Worm (Caenorhabditis elegans): ENCODE measurements around the gene ltah-1.1.

Gene ltah-1.1

DNA sequence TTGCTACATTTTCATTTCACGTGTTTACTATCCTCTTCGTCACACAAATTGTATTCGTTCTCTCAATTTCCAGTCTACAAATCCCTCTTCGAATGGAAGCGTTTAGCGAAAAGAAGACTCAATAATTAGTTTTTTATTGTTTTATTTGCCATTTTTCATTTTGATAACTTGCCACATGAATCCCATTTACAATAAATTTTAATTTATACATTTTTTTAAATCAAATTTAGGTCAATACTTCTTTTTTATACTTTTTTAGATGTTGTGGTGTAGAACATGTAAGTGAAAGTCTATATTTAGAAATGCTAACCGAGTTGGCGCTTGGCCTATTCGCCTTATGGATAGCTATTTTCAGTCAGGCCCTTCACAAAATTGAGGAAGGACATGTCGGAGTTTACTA is 8.2 kb downstream of the ltah-1.1 start, which contains the start of gene erl-1:
TSS of gene erl-1 (plus strand) at position 301 of the 400 bp plus-strand sequence.
- no peak for TF ChIP-seq F55B11.4 (tag; optimal IDR thresholded peaks at IDR 0.05; ENCODE audit: borderline replicate concordance, insufficient read depth)
- TF ChIP-seq attf-6 (GFP tag; IDR thresholded peaks at IDR 0.05) = no peak
- TF ChIP-seq F57C9.4 (tag; optimal IDR thresholded peaks at IDR 0.05) = no peak
- TF ChIP-seq F10E7.11 (tag; optimal IDR thresholded peaks at IDR 0.05) = no peak
- TF ChIP-seq rcor-1 (GFP tag; IDR thresholded peaks at IDR 0.05) = no peak
- no peak for TF ChIP-seq rpc-1 (optimal IDR thresholded peaks at IDR 0.05)
- TF ChIP-seq rpc-1 (tag; optimal IDR thresholded peaks at IDR 0.05) = no peak
- TF ChIP-seq repo-1 (tag; optimal IDR thresholded peaks at IDR 0.05) = no peak
- TF ChIP-seq B0336.3 (GFP tag; IDR thresholded peaks at IDR 0.05) = no peak
- no peak for TF ChIP-seq die-1 (tag; optimal IDR thresholded peaks at IDR 0.05)
- no peak for TF ChIP-seq somi-1 (GFP tag; optimal IDR thresholded peaks at IDR 0.05)
- no peak for TF ChIP-seq pbrm-1 (GFP tag; IDR thresholded peaks at IDR 0.05)
- TF ChIP-seq akir-1 (GFP tag; optimal IDR thresholded peaks at IDR 0.05) = no peak
- no peak for TF ChIP-seq ama-1 (optimal IDR thresholded peaks at IDR 0.05)
- no peak for TF ChIP-seq ama-1 (GFP tag; optimal IDR thresholded peaks at IDR 0.05)
- TF ChIP-seq ztf-22 (GFP tag; optimal IDR thresholded peaks at IDR 0.05) = no peak
- TF ChIP-seq chd-7 (tag; optimal IDR thresholded peaks at IDR 0.05) = no peak
- no peak for TF ChIP-seq nhr-90 (tag; optimal IDR thresholded peaks at IDR 0.05)
- TF ChIP-seq bed-2 (GFP tag; IDR thresholded peaks at IDR 0.05) = no peak

DNA sequence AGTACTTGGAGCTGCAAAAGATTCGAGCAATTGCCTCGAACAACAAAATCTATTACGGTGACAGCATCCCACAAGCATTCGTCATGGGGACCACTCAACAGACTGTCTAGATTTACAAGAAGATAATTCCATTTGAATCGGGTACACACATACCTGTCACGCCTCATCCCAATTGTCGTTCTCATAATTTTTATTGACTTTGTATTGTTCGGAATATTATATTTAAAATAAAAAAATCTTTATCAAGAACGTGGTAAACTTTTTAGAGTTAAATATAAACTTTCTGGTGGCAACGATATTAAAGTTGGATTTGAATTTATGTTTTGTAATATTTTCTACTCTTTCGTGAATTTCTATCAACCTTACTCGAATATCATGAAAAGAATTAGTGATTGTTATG is 9.7 kb downstream of the ltah-1.1 start, which contains the start of gene C42C1.9:
TSS of gene C42C1.9 (plus strand) at position 301 of the 400 bp plus-strand sequence.
- no peak for TF ChIP-seq nhr-120 (GFP tag; IDR thresholded peaks at IDR 0.05)

DNA sequence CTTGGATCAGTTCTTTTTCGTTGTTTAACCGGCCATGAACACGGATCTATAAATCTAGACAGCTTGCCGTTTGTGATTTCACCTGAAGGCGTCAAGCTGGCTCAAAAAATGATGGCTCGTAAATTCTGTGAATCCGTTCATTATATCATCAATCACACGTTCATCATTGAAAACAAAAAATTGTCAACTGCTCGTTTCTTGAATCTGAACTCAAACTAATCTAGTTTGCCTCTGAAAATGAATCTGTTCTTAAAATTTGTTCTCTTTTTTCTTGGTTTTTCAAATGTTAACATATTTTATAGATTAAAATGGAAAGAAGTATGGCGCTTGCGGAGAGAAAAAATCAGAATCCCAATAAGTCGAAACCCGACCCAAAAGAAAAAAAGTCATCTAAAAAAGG is 11.3 kb downstream of the ltah-1.1 start, which contains the start of gene C42C1.8:
TSS of gene C42C1.8 (plus strand) at position 301 of the 400 bp plus-strand sequence.
- no peak for TF ChIP-seq egl-18 (GFP tag; IDR thresholded peaks at IDR 0.05)
- TF ChIP-seq dpl-1 (GFP tag; optimal IDR thresholded peaks at IDR 0.05) = no peak
- TF ChIP-seq unc-62 (GFP tag; optimal IDR thresholded peaks at IDR 0.05) = no peak
- no peak for TF ChIP-seq cebp-2 (GFP tag; IDR thresholded peaks at IDR 0.05)
- no peak for TF ChIP-seq him-1 (tag; optimal IDR thresholded peaks at IDR 0.05)

DNA sequence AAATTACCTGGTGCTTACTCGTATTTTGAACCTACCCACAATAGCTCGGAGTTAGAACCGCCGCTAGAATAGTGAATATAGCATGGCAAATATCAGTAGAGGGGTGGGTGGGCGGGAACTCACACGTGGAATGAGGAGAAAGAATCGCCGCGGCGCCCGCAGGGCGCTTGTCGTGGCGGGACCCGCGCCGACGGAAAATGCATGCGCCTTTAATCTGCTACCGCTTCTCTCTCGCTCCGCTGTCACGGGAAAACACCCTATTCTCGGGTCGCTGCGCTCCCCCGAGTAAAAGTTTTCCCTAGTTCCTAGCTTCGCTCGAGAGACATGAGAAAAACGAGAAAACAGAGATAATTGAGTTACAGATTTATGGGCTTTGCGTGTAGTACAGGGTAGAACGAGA is 15.3 kb downstream of the ltah-1.1 start:
- TF ChIP-seq egrh-3 (GFP tag; IDR thresholded peaks at IDR 0.05) = peak; percentile 66; the same call in 1 of the 2 replicates
- peak; percentile 74; the same call in 1 of the 2 replicates for TF ChIP-seq cebp-2 (GFP tag; IDR thresholded peaks at IDR 0.05)

DNA sequence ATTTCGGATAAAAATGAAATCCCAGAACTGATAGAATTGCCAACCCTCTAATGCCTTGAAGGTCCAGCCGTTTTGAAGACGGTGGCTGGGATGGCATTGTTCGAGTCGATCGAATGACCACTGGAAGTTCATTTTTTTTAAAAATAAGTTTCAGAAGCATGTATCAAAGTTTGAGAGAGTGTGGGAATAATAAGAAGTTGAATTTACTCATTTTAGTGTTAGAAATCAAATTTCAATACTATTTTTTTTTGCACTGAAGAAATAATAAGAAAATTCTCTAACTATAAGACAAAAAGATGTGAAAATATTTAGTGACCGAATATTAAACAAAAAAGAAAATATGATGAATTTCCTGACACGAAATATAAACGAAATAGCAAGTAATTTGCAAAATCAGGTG is 21.7 kb downstream of the ltah-1.1 start, which contains the start of gene oac-59:
TSS of gene oac-59 (minus strand) at position 101 of the 400 bp plus-strand sequence.
- TF ChIP-seq F37B4.10 (GFP tag; IDR thresholded peaks at IDR 0.05) = no peak

DNA sequence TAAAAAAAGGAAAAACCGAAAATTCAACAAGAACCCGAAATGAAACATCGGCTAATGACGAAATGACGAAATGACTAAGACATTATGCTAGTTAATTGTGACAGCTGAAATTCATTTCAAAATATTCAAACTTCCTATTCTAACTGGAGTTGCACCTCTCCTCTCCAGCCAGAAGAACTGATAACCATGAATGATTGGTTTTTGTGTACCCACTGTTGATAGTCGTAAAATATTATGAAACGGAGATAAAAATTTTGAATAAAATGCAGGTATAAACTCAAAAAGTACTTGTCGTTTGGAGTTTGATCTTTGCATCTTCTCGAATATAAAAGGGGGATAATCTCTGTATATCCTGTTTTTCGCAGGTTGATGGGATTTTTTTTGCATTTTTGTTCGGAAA is 23.5 kb downstream of the ltah-1.1 start:
- TF ChIP-seq nhr-80 (tag; optimal IDR thresholded peaks at IDR 0.05) (peak; percentile 66), die-1 (tag; optimal IDR thresholded peaks at IDR 0.05) (no peak), cebp-1 (GFP tag; IDR thresholded peaks at IDR 0.05) (no peak), cebp-1 (tag; optimal IDR thresholded peaks at IDR 0.05) (peak; percentile 59)

DNA sequence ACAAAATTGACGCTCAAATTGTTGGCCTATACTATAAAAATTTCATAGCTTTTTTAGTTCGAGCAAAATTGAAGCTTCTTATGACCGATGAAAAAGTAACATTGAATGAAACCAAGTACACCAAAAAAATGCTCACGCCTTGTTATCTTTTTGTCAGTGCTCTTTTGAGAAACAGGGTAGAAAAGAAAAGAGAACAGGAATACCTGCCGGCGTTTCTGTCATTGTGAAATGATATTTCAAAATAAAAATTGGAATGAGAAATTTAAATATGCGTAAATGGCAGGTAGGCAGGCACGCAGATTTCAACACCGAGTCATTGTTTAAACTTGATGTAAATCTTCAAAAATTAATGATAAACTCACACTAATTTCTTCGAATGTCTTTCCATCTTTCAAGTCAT is 25.3 kb downstream of the ltah-1.1 start:
- TF ChIP-seq attf-3 (GFP tag; conservative IDR thresholded peaks at IDR 0.05) = no peak
- peak; percentile 53; the same call in 1 of the 2 replicates for TF ChIP-seq cebp-1 (GFP tag; IDR thresholded peaks at IDR 0.05)
- peak; percentile 76 for TF ChIP-seq cebp-1 (tag; optimal IDR thresholded peaks at IDR 0.05)
- TF ChIP-seq nhr-80 (tag; optimal IDR thresholded peaks at IDR 0.05) = peak; percentile 71

Data from whole organism, young adult.